Fruit fly (Drosophila melanogaster): ENCODE data around the gene LManVI.

The LManVI gene

dm6 chr2L:8820539-8820938 is 39.5 kb upstream of the LManVI start:
- no peak for TF ChIP-seq Ssrp (tag; optimal IDR thresholded peaks at IDR 0.05)
- no peak for TF ChIP-seq CG18599 (GFP tag; optimal IDR thresholded peaks at IDR 0.05)
- TF ChIP-seq CG7556 (GFP tag; optimal IDR thresholded peaks at IDR 0.05): no peak
- no peak for TF ChIP-seq CG4360 (GFP tag; IDR thresholded peaks at IDR 0.05)
- TF ChIP-seq nerfin-1 (tag; optimal IDR thresholded peaks at IDR 0.05): no peak
- TF ChIP-seq en (GFP tag; optimal IDR thresholded peaks at IDR 0.05): no peak
- no peak for TF ChIP-seq so (GFP tag; IDR thresholded peaks at IDR 0.05)
- peak; percentile 88 for TF ChIP-seq Nf-YB (GFP tag; optimal IDR thresholded peaks at IDR 0.05)
- no peak for TF ChIP-seq ac (GFP tag; optimal IDR thresholded peaks at IDR 0.05)
- TF ChIP-seq Nf-YC (tag; optimal IDR thresholded peaks at IDR 0.05): peak; percentile 62
- no peak for TF ChIP-seq CG31441 (GFP tag; IDR thresholded peaks at IDR 0.05)
- TF ChIP-seq gsb (GFP tag; IDR thresholded peaks at IDR 0.05): no peak
- no peak for TF ChIP-seq Abd-B (GFP tag; optimal IDR thresholded peaks at IDR 0.05)
- TF ChIP-seq ro (GFP tag; IDR thresholded peaks at IDR 0.05): no peak
- TF ChIP-seq Atf-2 (GFP tag; optimal IDR thresholded peaks at IDR 0.05): no peak

- TF ChIP-seq kni (GFP tag; optimal IDR thresholded peaks at IDR 0.05) (no peak), dati (GFP tag; IDR thresholded peaks at IDR 0.05) (no peak), sens-2 (GFP tag; IDR thresholded peaks at IDR 0.05) (no peak), dm (GFP tag; optimal IDR thresholded peaks at IDR 0.05) (no peak), gsb-n (tag; optimal IDR thresholded peaks at IDR 0.05) (peak; percentile 0), D19B (GFP tag; optimal IDR thresholded peaks at IDR 0.05) (no peak), Nf-YC (tag; optimal IDR thresholded peaks at IDR 0.05) (peak; percentile 80), psq (GFP tag; optimal IDR thresholded peaks at IDR 0.05) (no peak), CG15011 (GFP tag; optimal IDR thresholded peaks at IDR 0.05) (no peak), unc-4 (GFP tag; IDR thresholded peaks at IDR 0.05; ENCODE audit: partially characterized antibody) (no peak), Nf-YB (GFP tag; optimal IDR thresholded peaks at IDR 0.05) (peak; percentile 90), croc (GFP tag; conservative IDR thresholded peaks at IDR 0.05) (no peak)
Observed at dm6 chr2L:8817343-8817742, 36.3 kb upstream of the LManVI start.

dm6 chr2L:8809812-8810211 is 28.8 kb upstream of the LManVI start:
- TF ChIP-seq CG10209 (GFP tag; optimal IDR thresholded peaks at IDR 0.05) (no peak), pros (GFP tag; optimal IDR thresholded peaks at IDR 0.05) (peak; percentile 80), HLH54F (GFP tag; optimal IDR thresholded peaks at IDR 0.05) (no peak), oc (tag; optimal IDR thresholded peaks at IDR 0.05) (peak; percentile 81), CG10147 (GFP tag; optimal IDR thresholded peaks at IDR 0.05) (no peak), vfl (GFP tag; optimal IDR thresholded peaks at IDR 0.05) (peak; percentile 31), zen (tag; optimal IDR thresholded peaks at IDR 0.05) (peak; percentile 70), onecut (GFP tag; IDR thresholded peaks at IDR 0.05) (no peak), kni (GFP tag; optimal IDR thresholded peaks at IDR 0.05) (peak; percentile 62), CG2889 (GFP tag; IDR thresholded peaks at IDR 0.05) (no peak), CG1832 (GFP tag; optimal IDR thresholded peaks at IDR 0.05) (peak; percentile 57), tll (GFP tag; optimal IDR thresholded peaks at IDR 0.05) (peak in 1 of 2 experiments; percentile 81), CG9876 (GFP tag; optimal IDR thresholded peaks at IDR 0.05) (no peak), D (optimal IDR thresholded peaks at IDR 0.05) (peak; percentile 59), D (GFP tag; optimal IDR thresholded peaks at IDR 0.05) (no peak), Bgb (GFP tag; IDR thresholded peaks at IDR 0.05; ENCODE audit: partially characterized antibody) (no peak), CG15479 (GFP tag; optimal IDR thresholded peaks at IDR 0.05) (peak; percentile 90)

All from whole organism, embryonic.